Fruit fly (Drosophila melanogaster) whole organism, embryonic: Measurements from ENCODE around the gene BCL7-like.
A peak's percentile ranks its signal among the peaks of the same experiment; 100 is the strongest.

Experiments used
- B-H2 ChIP-seq: fragments of 200-800 bp; sonication (Bioruptor generic); optimal IDR thresholded peaks from 2 replicates; lab custom pipeline; 2018; ENCODE audit warnings: missing biosample characterization, mild to moderate bottlenecking, missing genetic modification characterization
- Blimp-1 ChIP-seq: fragments of 200-800 bp; sonication (Bioruptor generic); optimal IDR thresholded peaks from 3 replicates; lab custom pipeline; 2018; ENCODE audit warnings: missing biosample characterization, missing genetic modification characterization, mild to moderate bottlenecking, moderate library complexity, missing genetic modification reagents
- CG12769 ChIP-seq: fragments of 200-800 bp; sonication (Bioruptor generic); optimal IDR thresholded peaks from 2 replicates; lab custom pipeline; 2019; ENCODE audit warnings: missing biosample characterization, mild to moderate bottlenecking, missing genetic modification characterization, moderate library complexity
- CG14441 ChIP-seq: fragments of 200-800 bp; sonication (Bioruptor generic); IDR thresholded peaks from 2 replicates; pipeline ENCODE4 v1.3.6; 2022; ENCODE audit warnings: missing biosample characterization, missing genetic modification characterization
- CG17328 ChIP-seq: fragments of 200-800 bp; sonication (Bioruptor generic); IDR thresholded peaks from 2 replicates; pipeline ENCODE4 v1.3.6; 2022; ENCODE audit warnings: missing biosample characterization, missing genetic modification characterization
- CG17361 ChIP-seq: fragments of 200-800 bp; sonication (Bioruptor generic); IDR thresholded peaks from 3 replicates; pipeline ENCODE4 v1.3.6; 2022; ENCODE audit warnings: missing biosample characterization, missing genetic modification characterization
- CG17385 ChIP-seq: fragments of 200-800 bp; sonication (Bioruptor generic); optimal IDR thresholded peaks from 3 replicates; lab custom pipeline; 2018; ENCODE audit warnings: missing biosample characterization, mild to moderate bottlenecking, missing genetic modification characterization
- CG1832 ChIP-seq: fragments of 200-800 bp; sonication (Bioruptor generic); optimal IDR thresholded peaks from 2 replicates; lab custom pipeline; 2017; ENCODE audit warnings: missing biosample characterization, mild to moderate bottlenecking, missing genetic modification characterization, inconsistent platforms
- CG2202 ChIP-seq: fragments of 200-800 bp; sonication (Bioruptor generic); optimal IDR thresholded peaks from 2 replicates; lab custom pipeline; 2018; ENCODE audit warnings: missing biosample characterization, mild to moderate bottlenecking, missing genetic modification characterization
- CG32532 ChIP-seq: fragments of 200-800 bp; sonication (Bioruptor generic); IDR thresholded peaks from 2 replicates; pipeline ENCODE4 v1.3.6; 2022; ENCODE audit warnings: missing biosample characterization, missing genetic modification characterization
- CG42726 ChIP-seq: fragments of 200-800 bp; sonication (Bioruptor generic); IDR thresholded peaks from 2 replicates; pipeline ENCODE4 v1.3.6; 2022; ENCODE audit warnings: missing biosample characterization, missing genetic modification characterization; ENCODE audit not compliant: partially characterized antibody
- CG4360 ChIP-seq: fragments of 200-800 bp; sonication (Bioruptor generic); IDR thresholded peaks from 2 replicates; pipeline ENCODE4 v1.3.6; 2022; ENCODE audit warnings: missing biosample characterization, missing genetic modification characterization
- CG4707 ChIP-seq: fragments of 200-800 bp; sonication (Bioruptor generic); optimal IDR thresholded peaks from 2 replicates; lab custom pipeline; 2018; ENCODE audit warnings: missing biosample characterization, mild to moderate bottlenecking, missing genetic modification characterization, moderate library complexity
- CG7987 ChIP-seq: fragments of 200-800 bp; sonication (Bioruptor generic); optimal IDR thresholded peaks from 2 replicates; lab custom pipeline; 2018; ENCODE audit warnings: missing biosample characterization, mild to moderate bottlenecking, missing genetic modification characterization, moderate library complexity
- CG9215 ChIP-seq: fragments of 200-800 bp; sonication (Bioruptor generic); IDR thresholded peaks from 2 replicates; pipeline ENCODE4 v1.3.6; 2022; ENCODE audit warnings: missing biosample characterization, missing genetic modification characterization
- Chrac-16 ChIP-seq: fragments of 200-800 bp; sonication (Bioruptor generic); optimal IDR thresholded peaks from 3 replicates; lab custom pipeline; 2016; ENCODE audit warnings: missing biosample characterization, missing genetic modification characterization
- Drgx ChIP-seq: fragments of 200-800 bp; sonication (Bioruptor generic); IDR thresholded peaks from 2 replicates; pipeline ENCODE4 v1.3.6; 2022; ENCODE audit warnings: missing biosample characterization, missing genetic modification characterization
- Ets97D ChIP-seq: fragments of 200-800 bp; sonication (Bioruptor generic); optimal IDR thresholded peaks from 3 replicates; lab custom pipeline; 2016; ENCODE audit warnings: missing biosample characterization, missing genetic modification characterization
- HLH3B ChIP-seq: fragments of 200-800 bp; sonication (Bioruptor generic); IDR thresholded peaks from 2 replicates; pipeline ENCODE4 v1.3.6; 2022; ENCODE audit warnings: missing biosample characterization, missing genetic modification characterization
- Lhr ChIP-seq: fragments of 200-800 bp; sonication (Bioruptor generic); optimal IDR thresholded peaks from 3 replicates; lab custom pipeline; 2017; ENCODE audit warnings: mild to moderate bottlenecking, missing biosample characterization, missing genetic modification reagents, missing genetic modification characterization
- Med ChIP-seq: fragments of 200-800 bp; sonication (Bioruptor generic); peaks from one replicate; lab custom pipeline; 2016; ENCODE audit warnings: missing biosample characterization, missing genetic modification characterization, mild to moderate bottlenecking, inconsistent platforms, moderate library complexity
- Myb ChIP-seq: fragments of 200-800 bp; sonication (Bioruptor generic); optimal IDR thresholded peaks from 2 replicates; lab custom pipeline; 2016; ENCODE audit warnings: missing biosample characterization, missing genetic modification characterization
- Rfx ChIP-seq: fragments of 200-800 bp; sonication (Bioruptor generic); IDR thresholded peaks from 2 replicates; pipeline ENCODE4 v1.3.6; 2022; ENCODE audit warnings: missing biosample characterization, missing genetic modification characterization
- Xrp1 ChIP-seq: fragments of 200-800 bp; sonication (Bioruptor generic); IDR thresholded peaks from 2 replicates; pipeline ENCODE4 v1.3.6; 2022; ENCODE audit warnings: missing biosample characterization, missing genetic modification characterization
- YL-1 ChIP-seq: fragments of 200-800 bp; sonication (Bioruptor generic); optimal IDR thresholded peaks from 3 replicates; lab custom pipeline; 2017; ENCODE audit warnings: missing biosample characterization, mild to moderate bottlenecking, missing genetic modification characterization
- amos ChIP-seq: fragments of 200-800 bp; sonication (Bioruptor generic); IDR thresholded peaks from 2 replicates; pipeline ENCODE4 v1.3.6; 2022; ENCODE audit warnings: missing biosample characterization, missing genetic modification characterization; ENCODE audit not compliant: partially characterized antibody
- aop ChIP-seq: fragments of 200-800 bp; sonication (Bioruptor generic); IDR thresholded peaks from 2 replicates; pipeline ENCODE4 v1.3.6; 2022; ENCODE audit warnings: missing biosample characterization, missing genetic modification characterization
- bbx ChIP-seq: fragments of 200-800 bp; sonication (Bioruptor generic); IDR thresholded peaks from 2 replicates; pipeline ENCODE4 v1.3.6; 2022; ENCODE audit warnings: missing biosample characterization, missing genetic modification characterization; ENCODE audit not compliant: partially characterized antibody
- bsh ChIP-seq, 2 experiments: fragments of 200-800 bp; sonication (Bioruptor generic); optimal IDR thresholded peaks; 2 replicates each; lab custom pipeline; 2017 to 2018; ENCODE audit warnings: mild to moderate bottlenecking in 2 of 2, missing biosample characterization in 2 of 2, missing genetic modification characterization in 2 of 2, moderate library complexity in 1 of 2
- cg ChIP-seq: fragments of 200-800 bp; sonication (Bioruptor generic); optimal IDR thresholded peaks from 3 replicates; lab custom pipeline; 2019; ENCODE audit warnings: missing biosample characterization, mild to moderate bottlenecking, missing genetic modification characterization, moderate library complexity
- croc ChIP-seq: fragments of 200-800 bp; sonication (Bioruptor generic); conservative IDR thresholded peaks from 3 replicates; pipeline ENCODE4 v1.3.6; 2022; ENCODE audit warnings: missing biosample characterization, missing genetic modification characterization
- crol ChIP-seq: fragments of 200-800 bp; sonication (Bioruptor generic); IDR thresholded peaks from 2 replicates; pipeline ENCODE4 v1.3.6; 2022; ENCODE audit warnings: missing biosample characterization, missing genetic modification characterization
- dan ChIP-seq: fragments of 200-800 bp; sonication (Bioruptor generic); IDR thresholded peaks from 2 replicates; pipeline ENCODE4 v1.3.6; 2022; ENCODE audit warnings: missing biosample characterization, missing genetic modification characterization
- danr ChIP-seq: fragments of 200-800 bp; sonication (Bioruptor generic); IDR thresholded peaks from 2 replicates; pipeline ENCODE4 v1.3.6; 2022; ENCODE audit warnings: missing biosample characterization, missing genetic modification characterization
- gcm ChIP-seq: fragments of 200-800 bp; sonication (Bioruptor generic); optimal IDR thresholded peaks from 2 replicates; lab custom pipeline; 2019; ENCODE audit warnings: missing biosample characterization, mild to moderate bottlenecking, missing genetic modification characterization, moderate library complexity
- gfzf ChIP-seq: fragments of 200-800 bp; sonication (Bioruptor generic); optimal IDR thresholded peaks from 2 replicates; lab custom pipeline; 2016; ENCODE audit warnings: missing biosample characterization, mild to moderate bottlenecking, missing genetic modification characterization, moderate library complexity
- hbn ChIP-seq: fragments of 200-800 bp; sonication (Bioruptor generic); IDR thresholded peaks from 2 replicates; pipeline ENCODE4 v1.3.6; 2022; ENCODE audit warnings: missing biosample characterization, missing genetic modification characterization; ENCODE audit not compliant: partially characterized antibody
- insv ChIP-seq, 2 experiments: fragments of 200-800 bp; sonication (Bioruptor generic); optimal IDR thresholded peaks; 3 replicates each; lab custom pipeline; 2016 to 2018; ENCODE audit warnings: missing biosample characterization in 2 of 2, missing genetic modification characterization in 2 of 2
- jing ChIP-seq: fragments of 200-800 bp; sonication (Bioruptor generic); optimal IDR thresholded peaks from 2 replicates; lab custom pipeline; 2018; ENCODE audit warnings: missing biosample characterization, mild to moderate bottlenecking, missing genetic modification characterization
- knrl ChIP-seq: fragments of 200-800 bp; sonication (Bioruptor generic); IDR thresholded peaks from 3 replicates; pipeline ENCODE4 v1.3.6; 2022; ENCODE audit warnings: missing biosample characterization, missing genetic modification characterization; ENCODE audit not compliant: partially characterized antibody
- lilli ChIP-seq: fragments of 200-800 bp; sonication (Bioruptor generic); optimal IDR thresholded peaks from 3 replicates; lab custom pipeline; 2016; ENCODE audit warnings: missing biosample characterization, missing genetic modification characterization
- mam ChIP-seq: fragments of 200-800 bp; sonication (Bioruptor generic); optimal IDR thresholded peaks from 3 replicates; lab custom pipeline; 2016; ENCODE audit warnings: missing biosample characterization, missing genetic modification characterization
- odd ChIP-seq: fragments of 200-800 bp; sonication (Bioruptor generic); optimal IDR thresholded peaks from 2 replicates; lab custom pipeline; 2017; ENCODE audit warnings: missing biosample characterization, mild to moderate bottlenecking, missing genetic modification characterization
- pb ChIP-seq: fragments of 200-800 bp; sonication (Bioruptor generic); optimal IDR thresholded peaks from 3 replicates; lab custom pipeline; 2016; ENCODE audit warnings: missing biosample characterization, missing genetic modification characterization
- phol ChIP-seq: fragments of 200-800 bp; sonication (Bioruptor generic); optimal IDR thresholded peaks from 3 replicates; lab custom pipeline; 2018; ENCODE audit warnings: missing biosample characterization, mild to moderate bottlenecking, missing genetic modification characterization, moderate library complexity
- pum ChIP-seq: fragments of 200-800 bp; sonication (Bioruptor generic); optimal IDR thresholded peaks from 2 replicates; lab custom pipeline; 2016; ENCODE audit warnings: missing biosample characterization, missing genetic modification characterization
- pzg ChIP-seq: fragments of 200-800 bp; sonication (Bioruptor generic); optimal IDR thresholded peaks from 3 replicates; lab custom pipeline; 2018; ENCODE audit warnings: missing biosample characterization, mild to moderate bottlenecking, missing genetic modification characterization, moderate library complexity
- schlank ChIP-seq: fragments of 200-800 bp; sonication (Bioruptor generic); optimal IDR thresholded peaks from 2 replicates; lab custom pipeline; 2018; ENCODE audit warnings: missing biosample characterization, mild to moderate bottlenecking, missing genetic modification characterization
- shn ChIP-seq: fragments of 200-800 bp; sonication (Bioruptor generic); optimal IDR thresholded peaks from 3 replicates; lab custom pipeline; 2016; ENCODE audit warnings: missing biosample characterization, missing genetic modification characterization
- slp2 ChIP-seq: fragments of 200-800 bp; sonication (Bioruptor generic); optimal IDR thresholded peaks from 2 replicates; lab custom pipeline; 2016; ENCODE audit warnings: missing biosample characterization, missing genetic modification characterization
- ttk ChIP-seq: fragments of 200-800 bp; sonication (Bioruptor generic); IDR thresholded peaks from 2 replicates; pipeline ENCODE4 v2.1.2; 2022; ENCODE audit warnings: missing biosample characterization, missing genetic modification characterization

The BCL7-like gene

DNA sequence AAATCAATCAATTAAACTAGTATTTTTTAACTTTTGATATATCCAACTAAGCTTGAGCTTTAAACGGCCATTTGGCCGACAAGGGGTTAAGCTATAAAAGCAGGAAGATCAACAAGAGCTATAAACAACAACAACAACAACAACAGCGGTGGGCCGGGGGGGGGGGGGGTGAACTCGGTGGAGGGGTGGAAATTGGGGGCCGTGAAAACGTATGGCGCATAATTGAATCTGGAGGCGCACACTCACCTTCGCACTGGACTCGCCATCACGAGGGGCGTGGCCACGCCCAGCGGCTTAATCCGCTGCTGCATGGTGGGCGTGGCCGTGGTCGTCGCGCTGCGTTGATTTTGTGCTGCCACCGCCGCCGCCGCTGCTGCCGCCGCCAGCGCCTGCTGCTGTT lies 24.2 kb upstream of the BCL7-like start (continued):
- TF ChIP-seq CG2202 (no peak), slp2 (GFP tag; lab: Kevin White, UChicago) (no peak), dan (no peak), CG42726 (GFP tag; lab: Robert Waterston, UW) (0 out of 2 replicates have a peak, but pooled peaks have one; percentile 37), CG12769 (tag; lab: Kevin White, UChicago) (no peak), CG4707 (GFP tag; lab: Kevin White, UChicago) (no peak), HLH3B (GFP tag; lab: Robert Waterston, UW) (0 out of 2 replicates have a peak, but pooled peaks have one; percentile 9), CG17385 (GFP tag; lab: Kevin White, UChicago) (no peak), Chrac-16 (GFP tag; lab: Kevin White, UChicago) (no peak), insv (GFP tag; optimal IDR thresholded peaks at IDR 0.05; lab: Kevin White, UChicago) (no peak), CG14441 (GFP tag; lab: Robert Waterston, UW) (no peak), danr (no peak), bbx (GFP tag; lab: Robert Waterston, UW) (no peak), B-H2 (GFP tag; lab: Kevin White, UChicago) (no peak), schlank (tag; lab: Kevin White, UChicago) (no peak), Lhr (GFP tag; lab: Kevin White, UChicago) (no peak), pb (GFP tag; lab: Kevin White, UChicago) (no peak), bsh (GFP tag; optimal IDR thresholded peaks at IDR 0.05; lab: Kevin White, UChicago) (peak in 1 of 2 experiments; percentile 14), gfzf (GFP tag; lab: Kevin White, UChicago) (no peak), cg (no peak), aop (GFP tag; lab: Robert Waterston, UW) (no peak), amos (GFP tag; lab: Robert Waterston, UW) (no peak), jing (GFP tag; lab: Kevin White, UChicago) (no peak), Xrp1 (GFP tag; lab: Robert Waterston, UW) (no peak), croc (no peak), shn (GFP tag; lab: Kevin White, UChicago) (no peak), gcm (GFP tag; lab: Kevin White, UChicago) (no peak), CG7987 (no peak), mam (GFP tag; lab: Kevin White, UChicago) (no peak), CG32532 (GFP tag; lab: Robert Waterston, UW) (0 out of 2 replicates have a peak, but pooled peaks have one; percentile 18), pzg (GFP tag; lab: Kevin White, UChicago) (no peak), Drgx (GFP tag; lab: Robert Waterston, UW) (0 out of 2 replicates have a peak, but pooled peaks have one; percentile 10), CG1832 (GFP tag; lab: Kevin White, UChicago) (no peak), hbn (GFP tag; lab: Robert Waterston, UW) (no peak), Myb (GFP tag; lab: Kevin White, UChicago) (no peak), crol (GFP tag; lab: Robert Waterston, UW) (peak; percentile 86), knrl (GFP tag; lab: Robert Waterston, UW) (no peak), ttk (GFP tag; lab: Robert Waterston, UW) (0 out of 2 replicates have a peak, but pooled peaks have one; percentile 9), Ets97D (GFP tag; lab: Kevin White, UChicago) (no peak), CG9215 (GFP tag; lab: Robert Waterston, UW) (no peak), odd (GFP tag; lab: Kevin White, UChicago) (no peak), CG17361 (GFP tag; lab: Robert Waterston, UW) (no peak; the same call in 2 of the 3 replicates), Med (GFP tag; lab: Kevin White, UChicago) (no peak), Rfx (GFP tag; lab: Robert Waterston, UW) (peak; percentile 32; the same call in 1 of the 2 replicates), phol (tag; lab: Kevin White, UChicago) (peak; percentile 6), pum (GFP tag; lab: Kevin White, UChicago) (no peak), Blimp-1 (peak; percentile 9), CG4360 (GFP tag; lab: Robert Waterston, UW) (peak; percentile 55), YL-1 (no peak), CG17328 (no peak), lilli (GFP tag; lab: Kevin White, UChicago) (no peak)
